Worm (Caenorhabditis elegans): ENCODE data around the gene Y42A5A.1.

The Y42A5A.1 gene

ce11 chrV:11070388-11070787 lies 17.4 kb upstream of the Y42A5A.1 start:
- TF ChIP-seq T22C8.4 (GFP tag; IDR thresholded peaks at IDR 0.05) (no peak), flt-1 (GFP tag; IDR thresholded peaks at IDR 0.05) (no peak), cog-1 (tag; optimal IDR thresholded peaks at IDR 0.05) (no peak), med-1 (GFP tag; optimal IDR thresholded peaks at IDR 0.05; ENCODE audit: insufficient read depth) (no peak), ref-1 (GFP tag; conservative IDR thresholded peaks at IDR 0.05) (no peak), klf-2 (GFP tag; conservative IDR thresholded peaks at IDR 0.05) (no peak), ztf-29 (GFP tag; IDR thresholded peaks at IDR 0.05) (no peak), ztf-23 (GFP tag; IDR thresholded peaks at IDR 0.05) (no peak), tab-1 (GFP tag; IDR thresholded peaks at IDR 0.05) (no peak)

ce11 chrV:11071453-11071852 lies 16.3 kb upstream of the Y42A5A.1 start:
- TF ChIP-seq klf-2 (GFP tag; conservative IDR thresholded peaks at IDR 0.05) (no peak), tab-1 (GFP tag; IDR thresholded peaks at IDR 0.05) (no peak), ztf-29 (GFP tag; IDR thresholded peaks at IDR 0.05) (no peak), ref-1 (GFP tag; conservative IDR thresholded peaks at IDR 0.05) (no peak)

ce11 chrV:11073354-11073753 lies 14.4 kb upstream of the Y42A5A.1 start:
- TF ChIP-seq flt-1 (GFP tag; IDR thresholded peaks at IDR 0.05) (no peak), ztf-23 (GFP tag; IDR thresholded peaks at IDR 0.05) (no peak), ref-1 (GFP tag; conservative IDR thresholded peaks at IDR 0.05) (no peak), T22C8.4 (GFP tag; IDR thresholded peaks at IDR 0.05) (no peak), tab-1 (GFP tag; IDR thresholded peaks at IDR 0.05) (no peak), cog-1 (tag; optimal IDR thresholded peaks at IDR 0.05) (no peak), klf-2 (GFP tag; conservative IDR thresholded peaks at IDR 0.05) (no peak), med-1 (GFP tag; optimal IDR thresholded peaks at IDR 0.05; ENCODE audit: insufficient read depth) (no peak), ztf-29 (GFP tag; IDR thresholded peaks at IDR 0.05) (no peak)

- TF ChIP-seq ref-1 (GFP tag; conservative IDR thresholded peaks at IDR 0.05) (no peak), cog-1 (tag; optimal IDR thresholded peaks at IDR 0.05) (peak; percentile 35)
Observed at ce11 chrV:11074448-11074847, 13.3 kb upstream of the Y42A5A.1 start, which contains the start of gene act-3. TSS of gene act-3 (minus strand) at chrV:11074498.

DNA sequence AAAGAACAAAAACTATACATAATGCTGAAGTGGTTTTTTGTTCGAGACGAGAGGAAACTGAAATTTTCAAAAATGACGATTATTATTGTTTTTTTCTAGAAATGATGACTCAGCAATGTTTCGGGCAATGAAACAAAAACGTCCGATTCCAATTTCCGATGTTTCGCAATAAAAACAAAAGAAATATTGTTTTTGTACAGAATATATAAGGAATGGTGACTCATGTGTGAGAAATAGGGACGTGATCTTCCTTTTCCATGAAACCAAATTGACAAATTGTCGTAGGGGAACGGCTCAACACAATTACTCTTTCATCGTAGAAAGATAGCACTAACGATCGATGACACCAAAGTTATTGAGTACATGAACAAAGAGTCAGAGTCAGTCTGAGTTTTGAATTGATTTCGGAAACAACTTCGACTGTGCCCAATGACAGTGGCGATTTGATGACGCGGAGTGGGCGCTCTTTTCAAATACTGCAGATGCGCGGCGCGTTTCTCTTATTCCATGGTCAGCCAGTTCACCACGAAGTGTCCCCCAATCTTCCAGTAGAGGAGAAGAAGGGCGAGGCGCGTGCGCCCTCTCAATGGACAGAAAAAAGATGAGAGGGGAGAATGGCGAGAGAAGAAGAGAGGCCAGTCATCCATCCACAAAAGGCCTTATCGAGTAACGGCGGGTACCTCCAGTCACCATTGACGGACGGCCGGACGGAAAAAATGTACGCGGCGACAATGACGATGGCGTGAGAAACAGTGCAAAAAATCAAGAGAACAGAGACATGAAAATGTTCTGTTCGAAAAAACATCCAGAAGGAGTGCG lies 12.3 kb upstream of the Y42A5A.1 start:
- TF ChIP-seq flt-1 (GFP tag; IDR thresholded peaks at IDR 0.05) (peak; percentile 48; the same call in 1 of the 2 replicates), cog-1 (tag; optimal IDR thresholded peaks at IDR 0.05) (no peak), ref-1 (GFP tag; conservative IDR thresholded peaks at IDR 0.05) (no peak), tab-1 (GFP tag; IDR thresholded peaks at IDR 0.05) (no peak)

DNA sequence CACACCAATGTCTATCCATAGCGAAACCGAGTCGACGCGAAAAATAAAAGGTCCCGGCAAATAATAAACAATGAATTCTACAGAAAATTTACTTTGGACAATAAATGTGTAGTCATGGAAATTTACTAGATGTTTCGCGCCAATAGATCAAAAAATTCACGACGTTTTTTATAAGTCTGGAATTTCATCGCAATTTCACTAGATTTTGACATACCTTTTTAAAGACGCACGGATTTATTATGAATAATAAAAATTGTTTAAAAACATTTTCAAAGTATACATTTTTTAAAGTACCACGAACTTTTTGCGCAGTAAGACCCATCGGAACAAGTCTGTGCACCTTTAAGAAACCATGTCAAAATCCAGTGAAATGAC lies 11.7 kb upstream of the Y42A5A.1 start:
- TF ChIP-seq med-1 (GFP tag; optimal IDR thresholded peaks at IDR 0.05; ENCODE audit: insufficient read depth) (no peak), ref-1 (GFP tag; conservative IDR thresholded peaks at IDR 0.05) (no peak), tab-1 (GFP tag; IDR thresholded peaks at IDR 0.05) (no peak), ztf-23 (GFP tag; IDR thresholded peaks at IDR 0.05) (no peak), klf-2 (GFP tag; conservative IDR thresholded peaks at IDR 0.05) (no peak), T22C8.4 (GFP tag; IDR thresholded peaks at IDR 0.05) (no peak), flt-1 (GFP tag; IDR thresholded peaks at IDR 0.05) (no peak), ztf-29 (GFP tag; IDR thresholded peaks at IDR 0.05) (no peak), cog-1 (tag; optimal IDR thresholded peaks at IDR 0.05) (no peak)

DNA sequence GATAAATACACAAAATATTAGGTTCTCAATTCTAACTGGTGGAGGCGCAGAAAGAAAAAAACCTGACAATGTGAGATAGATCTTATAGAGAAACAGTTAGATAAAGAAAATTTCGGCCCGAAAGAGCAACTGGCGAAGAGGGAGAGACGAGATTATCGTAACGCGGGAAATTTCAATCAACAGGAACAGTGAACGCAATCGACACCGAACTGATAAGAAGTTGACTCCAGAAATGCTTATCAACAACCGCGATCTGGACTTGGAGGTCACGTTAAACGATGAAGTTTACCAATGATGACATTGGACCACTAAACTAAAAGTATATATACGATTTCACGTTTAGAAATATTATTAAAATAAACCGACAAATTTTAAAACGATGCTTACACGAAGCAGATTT lies 11.3 kb upstream of the Y42A5A.1 start:
- TF ChIP-seq cog-1 (tag; optimal IDR thresholded peaks at IDR 0.05) (no peak), T22C8.4 (GFP tag; IDR thresholded peaks at IDR 0.05) (no peak), ztf-29 (GFP tag; IDR thresholded peaks at IDR 0.05) (no peak), ref-1 (GFP tag; conservative IDR thresholded peaks at IDR 0.05) (no peak)

DNA sequence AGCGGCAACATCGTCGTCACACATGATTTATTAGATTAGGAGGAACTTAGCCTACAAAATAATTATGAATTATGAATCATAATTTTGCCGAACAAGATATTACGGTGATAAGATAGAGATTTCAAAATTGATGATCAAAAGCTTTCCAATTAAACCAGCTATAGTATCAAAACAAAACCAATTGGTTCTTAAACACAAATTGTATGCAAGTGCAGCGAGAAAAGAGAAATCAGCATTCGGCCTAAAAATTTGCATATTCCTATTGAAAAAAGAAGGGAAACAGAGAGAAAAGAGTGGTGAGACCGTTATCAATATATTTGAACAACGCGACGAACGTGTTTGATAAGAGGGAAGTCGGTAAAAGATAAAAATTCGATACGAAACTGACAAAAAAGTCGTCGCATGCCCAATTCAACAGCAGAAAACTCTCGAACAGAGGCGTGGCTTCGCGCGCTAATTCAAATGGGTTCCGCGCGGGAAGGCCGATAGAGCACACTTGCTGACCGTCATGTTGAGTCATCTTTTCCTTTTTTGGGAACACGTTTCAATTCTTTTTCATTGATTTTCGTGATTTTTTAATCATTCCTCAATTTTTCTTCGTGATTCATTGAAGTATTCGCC lies 9.5 kb upstream of the Y42A5A.1 start, which contains the start of gene act-2:
TSS of gene act-2 (minus strand) at position 51 of the 621 bp plus-strand sequence.
- TF ChIP-seq T22C8.4 (GFP tag; IDR thresholded peaks at IDR 0.05) (no peak), ztf-23 (GFP tag; IDR thresholded peaks at IDR 0.05) (peak; percentile 14; the same call in 1 of the 2 replicates), flt-1 (GFP tag; IDR thresholded peaks at IDR 0.05) (peak; percentile 53; the same call in 1 of the 2 replicates), cog-1 (tag; optimal IDR thresholded peaks at IDR 0.05) (peak; percentile 28), tab-1 (GFP tag; IDR thresholded peaks at IDR 0.05) (no peak), klf-2 (GFP tag; conservative IDR thresholded peaks at IDR 0.05) (no peak)

DNA sequence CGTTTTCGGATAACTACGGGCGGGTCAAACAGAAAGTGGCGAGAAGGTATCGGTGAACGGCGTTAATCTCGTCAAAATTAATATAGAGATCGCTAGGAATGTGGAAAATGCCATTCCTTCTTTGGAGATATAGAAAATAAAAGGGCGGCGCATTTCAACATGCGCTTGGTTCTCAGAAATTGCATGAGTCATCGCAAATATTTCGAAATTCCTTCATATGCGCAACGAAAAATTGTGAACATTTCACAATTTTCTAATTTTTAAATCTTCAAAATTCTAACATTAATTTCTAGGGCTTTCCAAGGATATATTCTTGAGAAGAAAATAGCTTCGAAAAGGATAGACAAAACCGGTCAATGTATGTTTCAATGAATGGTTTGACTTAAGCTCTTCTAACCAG lies 8.9 kb upstream of the Y42A5A.1 start:
- TF ChIP-seq klf-2 (GFP tag; conservative IDR thresholded peaks at IDR 0.05) (no peak), ztf-23 (GFP tag; IDR thresholded peaks at IDR 0.05) (no peak), ztf-29 (GFP tag; IDR thresholded peaks at IDR 0.05) (no peak), T22C8.4 (GFP tag; IDR thresholded peaks at IDR 0.05) (no peak), flt-1 (GFP tag; IDR thresholded peaks at IDR 0.05) (no peak), med-1 (GFP tag; optimal IDR thresholded peaks at IDR 0.05; ENCODE audit: insufficient read depth) (no peak), ref-1 (GFP tag; conservative IDR thresholded peaks at IDR 0.05) (no peak), tab-1 (GFP tag; IDR thresholded peaks at IDR 0.05) (no peak), cog-1 (tag; optimal IDR thresholded peaks at IDR 0.05) (no peak)
